Worm (Caenorhabditis elegans) whole organism, young adult: ENCODE measurements around the gene hum-4.

ENCODE experiments used
- F37B4.10 ChIP-seq: fragments of 200-800 bp; sonication (Bioruptor generic); IDR thresholded peaks from 2 replicates; pipeline ENCODE4 v1.3.6; 2022; ENCODE audit warnings: missing genetic modification characterization, missing compliant biosample characterization
- Y53F4B.3 ChIP-seq: fragments of 200-800 bp; sonication (Bioruptor generic); IDR thresholded peaks from 2 replicates; pipeline ENCODE4 v1.3.6; 2022; ENCODE audit warnings: missing genetic modification reagents, missing genetic modification characterization, missing compliant biosample characterization
- Y67H2A.10 ChIP-seq: fragments of 200-800 bp; sonication (Bioruptor generic); conservative IDR thresholded peaks from 2 replicates; pipeline ENCODE4 v1.3.6; 2022; ENCODE audit warnings: missing genetic modification reagents, missing genetic modification characterization, missing compliant biosample characterization
- dpl-1 ChIP-seq: fragments of 150-350 bp; optimal IDR thresholded peaks from 2 replicates; lab custom pipeline; 2014; ENCODE audit warnings: missing biosample characterization, missing genetic modification reagents, missing genetic modification characterization
- hmg-20 ChIP-seq: fragments of 200-800 bp; sonication (Bioruptor generic); IDR thresholded peaks from 2 replicates; pipeline ENCODE4 v1.3.6; 2022; ENCODE audit warnings: missing genetic modification reagents, missing genetic modification characterization, missing compliant biosample characterization
- mcd-1 ChIP-seq: fragments of 200-800 bp; sonication (Bioruptor generic); IDR thresholded peaks from 2 replicates; pipeline ENCODE4 v1.3.6; 2022; ENCODE audit warnings: missing genetic modification reagents, missing genetic modification characterization, missing compliant biosample characterization
- pha-4 ChIP-seq: fragments of 150-350 bp; sonication (generic microtip); optimal IDR thresholded peaks from 2 replicates; lab custom pipeline; 2014; ENCODE audit warnings: missing biosample characterization, missing genetic modification reagents, missing genetic modification characterization
- rec-8 ChIP-seq, 2 experiments: sonication (generic microtip); optimal IDR thresholded peaks; 2 replicates each; lab custom pipeline; 2016; ENCODE audit warnings: mild to moderate bottlenecking in 2 of 2, missing genetic modification characterization in 2 of 2, missing genetic modification reagents in 2 of 2, missing genotype in 2 of 2, missing biosample characterization in 1 of 2, missing compliant biosample characterization in 1 of 2, moderate library complexity in 1 of 2
- repo-1 ChIP-seq: sonication (generic microtip); optimal IDR thresholded peaks from 2 replicates; lab custom pipeline; 2017; ENCODE audit warnings: mild to moderate bottlenecking, missing genetic modification characterization, missing compliant biosample characterization
- sea-2 ChIP-seq: fragments of 200-800 bp; sonication (Bioruptor generic); IDR thresholded peaks from 2 replicates; pipeline ENCODE4 v1.3.6; 2022; ENCODE audit warnings: missing genetic modification characterization, missing compliant biosample characterization
- unc-130 ChIP-seq: sonication (generic microtip); optimal IDR thresholded peaks from 2 replicates; lab custom pipeline; 2016; ENCODE audit warnings: missing genetic modification reagents, missing genetic modification characterization, missing compliant biosample characterization
- unc-62 ChIP-seq: fragments of 150-350 bp; optimal IDR thresholded peaks from 2 replicates; lab custom pipeline; 2014; ENCODE audit warnings: missing biosample characterization, missing genetic modification reagents, missing genetic modification characterization
- xnd-1 ChIP-seq: sonication (generic microtip); optimal IDR thresholded peaks from 2 replicates; lab custom pipeline; 2016; ENCODE audit warnings: missing genotype, missing genetic modification reagents, missing genetic modification characterization, missing compliant biosample characterization
- ztf-22 ChIP-seq: fragments of 200-800 bp; sonication (Bioruptor generic); optimal IDR thresholded peaks from 2 replicates; lab custom pipeline; 2018; ENCODE audit warnings: mild to moderate bottlenecking, missing genetic modification characterization, moderate library complexity, missing compliant biosample characterization

DNA sequence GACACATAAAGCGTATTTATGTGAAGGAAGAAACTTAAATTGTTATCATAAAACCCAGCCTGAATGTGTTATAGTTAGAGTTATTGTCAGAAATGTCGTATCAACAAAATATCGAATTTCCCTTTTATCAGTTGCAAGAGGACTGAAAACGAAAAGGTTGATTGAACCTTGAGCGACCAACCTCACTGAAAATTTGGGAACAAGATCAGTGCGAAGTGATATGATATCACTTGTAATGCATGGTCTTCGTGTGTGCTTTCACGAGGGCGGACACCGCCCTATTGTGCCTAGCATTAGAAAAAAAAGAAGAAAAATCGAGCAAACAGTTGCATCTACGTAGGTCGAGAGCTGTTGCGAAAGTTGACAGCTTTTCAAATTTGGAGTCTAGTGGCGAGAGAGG lies 14.3 kb upstream of the hum-4 start:
- TF ChIP-seq dpl-1 (GFP tag; lab: Kevin White, UChicago) = no peak
- TF ChIP-seq Y53F4B.3 (GFP tag; lab: Robert Waterston, UW) = no peak
- TF ChIP-seq Y67H2A.10 = no peak
- no peak for TF ChIP-seq unc-62 (GFP tag; lab: Kevin White, UChicago)
- no peak for TF ChIP-seq sea-2 (GFP tag; lab: Robert Waterston, UW)
- TF ChIP-seq F37B4.10 (GFP tag; lab: Robert Waterston, UW) = no peak
- no peak for TF ChIP-seq pha-4 (tag; lab: Kevin White, UChicago)
- no peak for TF ChIP-seq hmg-20 (GFP tag; lab: Robert Waterston, UW)
- no peak for TF ChIP-seq unc-130 (GFP tag; lab: Kevin White, UChicago)
- TF ChIP-seq ztf-22 = no peak
- TF ChIP-seq xnd-1 (tag; lab: Kevin White, UChicago) = no peak
- TF ChIP-seq mcd-1 (GFP tag; lab: Robert Waterston, UW) = no peak
- no peak for TF ChIP-seq rec-8 (tag; optimal IDR thresholded peaks at IDR 0.05; lab: Kevin White, UChicago)
- no peak for TF ChIP-seq repo-1
